Fruit fly (Drosophila melanogaster) ovary, adult (tissue): Measurements from ENCODE around the gene Or65c.

Experiments used
- CG17801 ChIP-seq: fragments of 200-800 bp; optimal IDR thresholded peaks from 2 replicates; lab custom pipeline; 2019; ENCODE audit warnings: missing biosample characterization, mild to moderate bottlenecking, missing genetic modification characterization, moderate library complexity; ENCODE audit not compliant: partially characterized antibody

Gene Or65c

dm6 chr3L:6327308-6327707 lies at the start of gene Or65c:
TSS of gene Or65c (plus strand) at chr3L:6327608.
- no peak for TF ChIP-seq CG17801 (GFP tag; lab: Kevin White, UChicago)

- no peak for TF ChIP-seq CG17801 (GFP tag; lab: Kevin White, UChicago)
Observed at dm6 chr3L:6285412-6285811, 42.0 kb upstream of the Or65c start.

dm6 chr3L:6296611-6297010 lies 30.8 kb upstream of the Or65c start:
- TF ChIP-seq CG17801 (GFP tag; lab: Kevin White, UChicago) = no peak

- no peak for TF ChIP-seq CG17801 (GFP tag; lab: Kevin White, UChicago)
Observed at dm6 chr3L:6302500-6302899, 24.9 kb upstream of the Or65c start.

- no peak for TF ChIP-seq CG17801 (GFP tag; lab: Kevin White, UChicago)
Observed at dm6 chr3L:6304859-6305258, 22.5 kb upstream of the Or65c start.

- TF ChIP-seq CG17801 (GFP tag; lab: Kevin White, UChicago) = no peak
Observed at dm6 chr3L:6307298-6307697, 20.1 kb upstream of the Or65c start.

- TF ChIP-seq CG17801 (GFP tag; lab: Kevin White, UChicago) = no peak
Observed at dm6 chr3L:6308596-6308995, 18.8 kb upstream of the Or65c start.

- TF ChIP-seq CG17801 (GFP tag; lab: Kevin White, UChicago) = no peak
Observed at dm6 chr3L:6309726-6310125, 17.7 kb upstream of the Or65c start.

dm6 chr3L:6310489-6310888 lies 16.9 kb upstream of the Or65c start:
- no peak for TF ChIP-seq CG17801 (GFP tag; lab: Kevin White, UChicago)

- no peak for TF ChIP-seq CG17801 (GFP tag; lab: Kevin White, UChicago)
Observed at dm6 chr3L:6312029-6312623, 15.3 kb upstream of the Or65c start.

- TF ChIP-seq CG17801 (GFP tag; lab: Kevin White, UChicago) = no peak
Observed at dm6 chr3L:6315693-6316092, 11.7 kb upstream of the Or65c start.

- no peak for TF ChIP-seq CG17801 (GFP tag; lab: Kevin White, UChicago)
Observed at dm6 chr3L:6317494-6317893, 9.9 kb upstream of the Or65c start.

dm6 chr3L:6320311-6320710 lies 7.1 kb upstream of the Or65c start, which contains the start of gene Or65a:
TSS of gene Or65a (plus strand) at chr3L:6320611.
- no peak for TF ChIP-seq CG17801 (GFP tag; lab: Kevin White, UChicago)

dm6 chr3L:6322680-6323079 lies 4.7 kb upstream of the Or65c start:
- no peak for TF ChIP-seq CG17801 (GFP tag; lab: Kevin White, UChicago)

- TF ChIP-seq CG17801 (GFP tag; lab: Kevin White, UChicago) = no peak
Observed at dm6 chr3L:6325312-6325711, 2.1 kb upstream of the Or65c start, which contains the start of gene Or65b. TSS of gene Or65b (plus strand) at chr3L:6325612.

dm6 chr3L:6331399-6332111 lies 4.1 kb downstream of the Or65c start:
- TF ChIP-seq CG17801 (GFP tag; lab: Kevin White, UChicago) = no peak
